Fruit fly (Drosophila melanogaster) whole organism, embryonic: ENCODE results near the gene CG1309.
A peak's percentile ranks its signal among the peaks of the same experiment; 100 is the strongest.

Experiments
- ATbp ChIP-seq: fragments of 200-800 bp; sonication (Bioruptor generic); optimal IDR thresholded peaks from 2 replicates; lab custom pipeline; 2017; ENCODE audit warnings: missing biosample characterization, mild to moderate bottlenecking, missing genetic modification characterization, missing genetic modification reagents
- Awh ChIP-seq: fragments of 200-800 bp; sonication (Bioruptor generic); IDR thresholded peaks from 2 replicates; pipeline ENCODE4, ENCODE4 v1.3.6; 2022; ENCODE audit warnings: missing biosample characterization, missing genetic modification characterization
- B-H1 ChIP-seq: fragments of 200-800 bp; sonication (Bioruptor generic); IDR thresholded peaks from 3 replicates; pipeline ENCODE4 v1.3.6; 2022; ENCODE audit warnings: missing biosample characterization, missing genetic modification characterization
- BEAF-32 ChIP-seq: fragments of 200-800 bp; sonication (Bioruptor generic); optimal IDR thresholded peaks from 3 replicates; lab custom pipeline; 2017; ENCODE audit warnings: missing biosample characterization, missing genetic modification characterization, mild to moderate bottlenecking, moderate library complexity, missing genetic modification reagents
- CG10959 ChIP-seq: fragments of 200-800 bp; sonication (Bioruptor generic); IDR thresholded peaks from 2 replicates; pipeline ENCODE4 v1.3.6; 2022; ENCODE audit warnings: missing biosample characterization, missing genetic modification characterization
- CG10979 ChIP-seq: fragments of 200-800 bp; sonication (Bioruptor generic); optimal IDR thresholded peaks from 2 replicates; lab custom pipeline; 2018; ENCODE audit warnings: missing biosample characterization, mild to moderate bottlenecking, missing genetic modification characterization, moderate library complexity
- CG11456 ChIP-seq: fragments of 200-800 bp; sonication (Bioruptor generic); IDR thresholded peaks from 3 replicates; pipeline ENCODE4 v1.3.6; 2022; ENCODE audit warnings: missing biosample characterization, missing genetic modification characterization
- CG11695 ChIP-seq: fragments of 200-800 bp; sonication (Bioruptor generic); IDR thresholded peaks from 3 replicates; pipeline ENCODE4 v1.3.6; 2022; ENCODE audit warnings: missing biosample characterization, missing genetic modification characterization
- CG12071 ChIP-seq: fragments of 200-800 bp; sonication (Bioruptor generic); optimal IDR thresholded peaks from 3 replicates; lab custom pipeline; 2018; ENCODE audit warnings: missing biosample characterization, mild to moderate bottlenecking, missing genetic modification characterization
- CG12744 ChIP-seq: fragments of 200-800 bp; sonication (Bioruptor generic); optimal IDR thresholded peaks from 2 replicates; lab custom pipeline; 2016; ENCODE audit warnings: missing biosample characterization, missing genetic modification characterization
- CG13287 ChIP-seq: fragments of 200-800 bp; sonication (Bioruptor generic); IDR thresholded peaks from 2 replicates; pipeline ENCODE4 v1.3.6; 2022; ENCODE audit warnings: missing biosample characterization, missing genetic modification characterization; ENCODE audit not compliant: partially characterized antibody
- CG13424 ChIP-seq: fragments of 200-800 bp; sonication (Bioruptor generic); optimal IDR thresholded peaks from 2 replicates; lab custom pipeline; 2019; ENCODE audit warnings: missing biosample characterization, mild to moderate bottlenecking, missing genetic modification characterization, moderate library complexity
- CG14014 ChIP-seq: fragments of 200-800 bp; sonication (Bioruptor generic); IDR thresholded peaks from 2 replicates; pipeline ENCODE4 v1.3.6; 2022; ENCODE audit warnings: missing biosample characterization, missing genetic modification characterization
- CG15601 ChIP-seq: fragments of 200-800 bp; sonication (Bioruptor generic); optimal IDR thresholded peaks from 3 replicates; lab custom pipeline; 2019; ENCODE audit warnings: missing biosample characterization, mild to moderate bottlenecking, missing genetic modification characterization, moderate library complexity
- CG17612 ChIP-seq: fragments of 200-800 bp; sonication (Bioruptor generic); IDR thresholded peaks from 2 replicates; pipeline ENCODE4 v1.3.6; 2022; ENCODE audit warnings: missing biosample characterization, missing genetic modification characterization
- CG1832 ChIP-seq: fragments of 200-800 bp; sonication (Bioruptor generic); optimal IDR thresholded peaks from 2 replicates; lab custom pipeline; 2017; ENCODE audit warnings: missing biosample characterization, mild to moderate bottlenecking, missing genetic modification characterization, inconsistent platforms
- CG30403 ChIP-seq: fragments of 200-800 bp; sonication (Bioruptor generic); optimal IDR thresholded peaks from 3 replicates; lab custom pipeline; 2016; ENCODE audit warnings: missing biosample characterization, missing genetic modification characterization
- CG3163 ChIP-seq: fragments of 200-800 bp; sonication (Bioruptor generic); optimal IDR thresholded peaks from 3 replicates; lab custom pipeline; 2016; ENCODE audit warnings: missing biosample characterization, missing genetic modification characterization
- CG3847 ChIP-seq: fragments of 200-800 bp; sonication (Bioruptor generic); IDR thresholded peaks from 2 replicates; pipeline ENCODE4 v1.3.6; 2022; ENCODE audit warnings: missing biosample characterization, missing genetic modification characterization
- CG6254 ChIP-seq: fragments of 200-800 bp; sonication (Bioruptor generic); optimal IDR thresholded peaks from 3 replicates; lab custom pipeline; 2017; ENCODE audit warnings: mild to moderate bottlenecking, missing biosample characterization, missing genetic modification reagents, missing genetic modification characterization
- CG6791 ChIP-seq: fragments of 200-800 bp; sonication (Bioruptor generic); IDR thresholded peaks from 3 replicates; pipeline ENCODE4 v1.3.6; 2022; ENCODE audit warnings: missing biosample characterization, missing genetic modification characterization; ENCODE audit not compliant: partially characterized antibody
- CG9876 ChIP-seq: fragments of 200-800 bp; sonication (Bioruptor generic); optimal IDR thresholded peaks from 2 replicates; lab custom pipeline; 2016; ENCODE audit warnings: missing biosample characterization, missing genetic modification characterization
- D19B ChIP-seq: fragments of 200-800 bp; sonication (Bioruptor generic); optimal IDR thresholded peaks from 2 replicates; lab custom pipeline; 2017; ENCODE audit warnings: missing biosample characterization, mild to moderate bottlenecking, missing genetic modification characterization
- Dek ChIP-seq: fragments of 200-800 bp; sonication (Bioruptor generic); optimal IDR thresholded peaks from 3 replicates; lab custom pipeline; 2019; ENCODE audit warnings: missing biosample characterization, mild to moderate bottlenecking, missing genetic modification characterization, moderate library complexity
- HLH3B ChIP-seq: fragments of 200-800 bp; sonication (Bioruptor generic); IDR thresholded peaks from 2 replicates; pipeline ENCODE4 v1.3.6; 2022; ENCODE audit warnings: missing biosample characterization, missing genetic modification characterization
- Hmr ChIP-seq: fragments of 200-800 bp; sonication (Bioruptor generic); optimal IDR thresholded peaks from 3 replicates; lab custom pipeline; 2017; ENCODE audit warnings: mild to moderate bottlenecking, missing biosample characterization, missing genetic modification reagents, missing genetic modification characterization
- Hsf ChIP-seq: fragments of 200-800 bp; sonication (Bioruptor generic); optimal IDR thresholded peaks from 3 replicates; lab custom pipeline; 2016; ENCODE audit warnings: missing biosample characterization, missing genetic modification characterization
- Lpt ChIP-seq: fragments of >200 bp; optimal IDR thresholded peaks from 2 replicates; lab custom pipeline; 2018; ENCODE audit warnings: missing biosample characterization, missing genetic modification characterization
- MBD-R2 ChIP-seq: fragments of 200-800 bp; sonication (Bioruptor generic); IDR thresholded peaks from 2 replicates; pipeline ENCODE4 v1.3.6; 2022; ENCODE audit warnings: missing biosample characterization, missing genetic modification characterization
- Nf-YA ChIP-seq: fragments of 200-800 bp; sonication (Bioruptor generic); IDR thresholded peaks from 2 replicates; pipeline ENCODE4 v1.3.6; 2022; ENCODE audit warnings: missing biosample characterization, missing genetic modification characterization
- Rfx ChIP-seq: fragments of 200-800 bp; sonication (Bioruptor generic); IDR thresholded peaks from 2 replicates; pipeline ENCODE4 v1.3.6; 2022; ENCODE audit warnings: missing biosample characterization, missing genetic modification characterization
- Sin3A ChIP-seq: fragments of >200 bp; optimal IDR thresholded peaks from 2 replicates; lab custom pipeline; 2018
- Sry-δ ChIP-seq: fragments of 200-800 bp; sonication (Bioruptor generic); optimal IDR thresholded peaks from 2 replicates; lab custom pipeline; 2016; ENCODE audit warnings: missing biosample characterization, missing genetic modification characterization
- Trl ChIP-seq, 3 experiments: fragments of >200 bp in 2 of 3; fragments of 200-800 bp in 1 of 3; sonication (Bioruptor generic) in 1 of 3; optimal IDR thresholded peaks; 2 replicates in 1 of 3; 3 replicates in 2 of 3; lab custom pipeline; 2016 to 2017; ENCODE audit warnings: missing biosample characterization in 1 of 3, missing genetic modification characterization in 1 of 3
- Xrp1 ChIP-seq: fragments of 200-800 bp; sonication (Bioruptor generic); IDR thresholded peaks from 2 replicates; pipeline ENCODE4 v1.3.6; 2022; ENCODE audit warnings: missing biosample characterization, missing genetic modification characterization
- cg ChIP-seq: fragments of 200-800 bp; sonication (Bioruptor generic); optimal IDR thresholded peaks from 3 replicates; lab custom pipeline; 2019; ENCODE audit warnings: missing biosample characterization, mild to moderate bottlenecking, missing genetic modification characterization, moderate library complexity
- da ChIP-seq: fragments of 200-800 bp; sonication (Bioruptor generic); optimal IDR thresholded peaks from 2 replicates; lab custom pipeline; 2016; ENCODE audit warnings: missing biosample characterization, missing genetic modification characterization
- fd102C ChIP-seq: fragments of 200-800 bp; sonication (Bioruptor generic); optimal IDR thresholded peaks from 2 replicates; lab custom pipeline; 2018; ENCODE audit warnings: missing biosample characterization, mild to moderate bottlenecking, missing genetic modification characterization, moderate library complexity
- fu2 ChIP-seq: fragments of 200-800 bp; sonication (Bioruptor generic); optimal IDR thresholded peaks from 2 replicates; lab custom pipeline; 2016; ENCODE audit warnings: missing biosample characterization, missing genetic modification characterization
- gce ChIP-seq: fragments of 200-800 bp; sonication (Bioruptor generic); IDR thresholded peaks from 3 replicates; pipeline ENCODE4 v1.3.6; 2022; ENCODE audit warnings: missing biosample characterization, missing genetic modification characterization
- gro ChIP-seq: fragments of 200-800 bp; sonication (Bioruptor generic); optimal IDR thresholded peaks from 2 replicates; lab custom pipeline; 2016; ENCODE audit warnings: missing biosample characterization, missing genetic modification characterization
- hth ChIP-seq: fragments of >200 bp; optimal IDR thresholded peaks from 2 replicates; lab custom pipeline; 2017; ENCODE audit warnings: inconsistent platforms
- kni ChIP-seq: fragments of 200-800 bp; sonication (Bioruptor generic); optimal IDR thresholded peaks from 3 replicates; lab custom pipeline; 2017; ENCODE audit warnings: mild to moderate bottlenecking, missing biosample characterization, missing genetic modification reagents, missing genetic modification characterization
- lov ChIP-seq, 2 experiments: fragments of 200-800 bp in 1 of 2; fragments of >200 bp in 1 of 2; sonication (Bioruptor generic) in 1 of 2; IDR thresholded peaks in 1 of 2; optimal IDR thresholded peaks in 1 of 2; 2 replicates in 1 of 2; 3 replicates in 1 of 2; pipeline versions ENCODE4 v1.3.6 to Lab custom; 2017 to 2022; ENCODE audit warnings: missing biosample characterization in 1 of 2, missing genetic modification characterization in 1 of 2
- nau ChIP-seq: fragments of 200-800 bp; sonication (Bioruptor generic); optimal IDR thresholded peaks from 3 replicates; lab custom pipeline; 2017; ENCODE audit warnings: missing biosample characterization, mild to moderate bottlenecking, missing genetic modification characterization, missing genetic modification reagents
- oc ChIP-seq: fragments of 200-800 bp; sonication (Bioruptor generic); optimal IDR thresholded peaks from 2 replicates; lab custom pipeline; 2018; ENCODE audit warnings: missing biosample characterization, mild to moderate bottlenecking, missing genetic modification characterization, moderate library complexity
- pho ChIP-seq: fragments of 200-800 bp; sonication (Bioruptor generic); optimal IDR thresholded peaks from 2 replicates; lab custom pipeline; 2016; ENCODE audit warnings: missing biosample characterization, missing genetic modification characterization
- pzg ChIP-seq: fragments of 200-800 bp; sonication (Bioruptor generic); optimal IDR thresholded peaks from 3 replicates; lab custom pipeline; 2018; ENCODE audit warnings: missing biosample characterization, mild to moderate bottlenecking, missing genetic modification characterization, moderate library complexity
- shn ChIP-seq: fragments of 200-800 bp; sonication (Bioruptor generic); optimal IDR thresholded peaks from 3 replicates; lab custom pipeline; 2016; ENCODE audit warnings: missing biosample characterization, missing genetic modification characterization
- sisA ChIP-seq: fragments of 200-800 bp; sonication (Bioruptor generic); IDR thresholded peaks from 2 replicates; pipeline ENCODE4 v1.3.6; 2022; ENCODE audit warnings: missing biosample characterization, missing genetic modification characterization
- trh ChIP-seq: fragments of 200-800 bp; sonication (Bioruptor generic); optimal IDR thresholded peaks from 2 replicates; lab custom pipeline; 2016; ENCODE audit warnings: missing biosample characterization, missing genetic modification characterization

Gene CG1309

dm6 chr3L:4282627-4283026 is 23.4 kb downstream of the CG1309 start, which contains the start of gene CG11583 (continued):
- TF ChIP-seq da (GFP tag; lab: Kevin White, UChicago) (no peak), Awh (GFP tag; lab: Robert Waterston, UW) (no peak), pho (GFP tag; lab: Kevin White, UChicago) (peak; percentile 60), Dek (tag; lab: Kevin White, UChicago) (peak; percentile 1), CG3847 (peak; percentile 68), Sin3A (lab: Kevin White, UChicago) (peak; percentile 33), gce (no peak), nau (no peak), MBD-R2 (GFP tag; lab: Robert Waterston, UW) (peak; percentile 89), HLH3B (GFP tag; lab: Robert Waterston, UW) (no peak), Sry-δ (peak; percentile 47), fu2 (GFP tag; lab: Kevin White, UChicago) (peak; percentile 45), Xrp1 (peak; percentile 35; the same call in 1 of the 2 replicates), CG6254 (GFP tag; lab: Kevin White, UChicago) (no peak), CG17612 (GFP tag; lab: Robert Waterston, UW) (no peak), CG6791 (GFP tag; lab: Robert Waterston, UW) (no peak), oc (tag; lab: Kevin White, UChicago) (no peak), Rfx (peak; percentile 58), BEAF-32 (GFP tag; lab: Kevin White, UChicago) (peak; percentile 35), Nf-YA (no peak), trh (GFP tag; lab: Kevin White, UChicago) (no peak), B-H1 (no peak), CG11456 (GFP tag; lab: Robert Waterston, UW) (peak; percentile 61; the same call in 1 of the 3 replicates), hth (lab: Kevin White, UChicago) (no peak), kni (GFP tag; lab: Kevin White, UChicago) (no peak), Lpt (GFP tag; lab: Kevin White, UChicago) (no peak), fd102C (GFP tag; lab: Kevin White, UChicago) (no peak), CG15601 (tag; lab: Kevin White, UChicago) (peak; percentile 28), CG1832 (GFP tag; lab: Kevin White, UChicago) (no peak), lov (optimal IDR thresholded peaks at IDR 0.05; lab: Kevin White, UChicago) (no peak), lov (GFP tag; IDR thresholded peaks at IDR 0.05; lab: Robert Waterston, UW) (no peak), cg (GFP tag; lab: Kevin White, UChicago) (no peak), ATbp (no peak), CG13424 (tag; lab: Kevin White, UChicago) (no peak), gro (GFP tag; lab: Kevin White, UChicago) (peak; percentile 73), CG13287 (peak; percentile 38; the same call in 1 of the 2 replicates), D19B (GFP tag; lab: Kevin White, UChicago) (no peak), sisA (no peak), CG10959 (GFP tag; lab: Robert Waterston, UW) (no peak), CG11695 (GFP tag; lab: Robert Waterston, UW) (no peak), CG30403 (peak; percentile 32), Trl (optimal IDR thresholded peaks at IDR 0.05; lab: Kevin White, UChicago) (no peak), Trl (GFP tag; optimal IDR thresholded peaks at IDR 0.05; lab: Kevin White, UChicago) (peak; percentile 34), Hmr (GFP tag; lab: Kevin White, UChicago) (no peak), pzg (GFP tag; lab: Kevin White, UChicago) (peak; percentile 76), CG14014 (GFP tag; lab: Robert Waterston, UW) (peak; percentile 25; the same call in 1 of the 2 replicates), CG12744 (peak; percentile 35), CG3163 (GFP tag; lab: Kevin White, UChicago) (peak; percentile 17), CG9876 (GFP tag; lab: Kevin White, UChicago) (peak; percentile 4), shn (GFP tag; lab: Kevin White, UChicago) (no peak), CG12071 (GFP tag; lab: Kevin White, UChicago) (no peak), Hsf (GFP tag; lab: Kevin White, UChicago) (peak; percentile 18), CG10979 (no peak)
